Fruit fly (Drosophila melanogaster) S2 (cell line): Measurements from ENCODE around the gene Akr1B.

Experiments used
- CG8478 ChIP-seq: fragments of >200 bp; optimal IDR thresholded peaks from 2 replicates; lab custom pipeline; 2018
- CTCF ChIP-seq, 2 experiments: fragments of >200 bp; optimal IDR thresholded peaks; 2 replicates each; lab custom pipeline; 2018

DNA sequence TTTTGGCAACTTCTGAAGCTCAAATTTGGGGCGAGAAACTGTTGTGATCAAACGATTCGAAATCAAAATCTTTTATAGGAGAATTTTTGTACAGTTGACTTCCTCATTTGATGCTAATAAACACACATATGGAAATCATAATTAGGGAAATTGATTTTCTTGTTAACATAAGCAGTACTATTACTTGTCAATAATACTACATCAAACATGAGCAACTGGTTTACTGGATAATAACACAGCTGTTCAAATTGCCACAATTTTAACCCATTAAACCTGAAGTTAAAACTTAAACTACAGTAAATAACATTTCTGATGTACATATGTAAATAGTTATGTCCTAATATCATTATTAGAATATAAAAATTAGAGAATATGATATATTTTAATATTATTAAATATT is 44.3 kb downstream of the Akr1B start, which contains the start of gene CG43390:
- TF ChIP-seq CG8478 (lab: Kevin White, UChicago) (no peak), CTCF (optimal IDR thresholded peaks at IDR 0.05; lab: Kevin White, UChicago) (no peak)
